Fruit fly (Drosophila melanogaster) whole organism, embryonic: Measurements from ENCODE around the gene Evi5.

ENCODE experiments used
- Antp ChIP-seq: fragments of 200-800 bp; sonication (Bioruptor generic); optimal IDR thresholded peaks from 3 replicates; lab custom pipeline; 2016; ENCODE audit warnings: missing biosample characterization, missing genetic modification characterization
- CG10366 ChIP-seq: fragments of 200-800 bp; sonication (Bioruptor generic); IDR thresholded peaks from 2 replicates; pipeline ENCODE4 v1.3.6; 2022; ENCODE audit warnings: missing biosample characterization, missing genetic modification characterization
- CG12744 ChIP-seq: fragments of 200-800 bp; sonication (Bioruptor generic); optimal IDR thresholded peaks from 2 replicates; lab custom pipeline; 2016; ENCODE audit warnings: missing biosample characterization, missing genetic modification characterization
- CG12769 ChIP-seq: fragments of 200-800 bp; sonication (Bioruptor generic); optimal IDR thresholded peaks from 2 replicates; lab custom pipeline; 2019; ENCODE audit warnings: missing biosample characterization, mild to moderate bottlenecking, missing genetic modification characterization, moderate library complexity
- CG12942 ChIP-seq: fragments of 200-800 bp; sonication (Bioruptor generic); optimal IDR thresholded peaks from 3 replicates; lab custom pipeline; 2016; ENCODE audit warnings: missing biosample characterization, missing genetic modification characterization
- CG14050 ChIP-seq: fragments of 200-800 bp; sonication (Bioruptor generic); IDR thresholded peaks from 3 replicates; pipeline ENCODE4 v1.3.6; 2022; ENCODE audit warnings: missing biosample characterization, missing genetic modification characterization
- CG15011 ChIP-seq: fragments of 200-800 bp; sonication (Bioruptor generic); optimal IDR thresholded peaks from 3 replicates; lab custom pipeline; 2018; ENCODE audit warnings: missing biosample characterization, mild to moderate bottlenecking, missing genetic modification characterization
- CG15073 ChIP-seq: fragments of 200-800 bp; sonication (Bioruptor generic); optimal IDR thresholded peaks from 2 replicates; lab custom pipeline; 2016; ENCODE audit warnings: missing biosample characterization, missing genetic modification characterization
- CG15601 ChIP-seq: fragments of 200-800 bp; sonication (Bioruptor generic); optimal IDR thresholded peaks from 3 replicates; lab custom pipeline; 2019; ENCODE audit warnings: missing biosample characterization, mild to moderate bottlenecking, missing genetic modification characterization, moderate library complexity
- CG16779 ChIP-seq: fragments of 200-800 bp; sonication (Bioruptor generic); IDR thresholded peaks from 2 replicates; pipeline ENCODE4 v1.3.6; 2022; ENCODE audit warnings: missing biosample characterization, missing genetic modification characterization
- CG17359 ChIP-seq: fragments of 200-800 bp; sonication (Bioruptor generic); optimal IDR thresholded peaks from 3 replicates; lab custom pipeline; 2018; ENCODE audit warnings: missing biosample characterization, mild to moderate bottlenecking, missing genetic modification characterization, moderate library complexity
- CG17568 ChIP-seq: fragments of 200-800 bp; sonication (Bioruptor generic); optimal IDR thresholded peaks from 2 replicates; lab custom pipeline; 2018; ENCODE audit warnings: missing biosample characterization, mild to moderate bottlenecking, missing genetic modification characterization, moderate library complexity
- CG17612 ChIP-seq: fragments of 200-800 bp; sonication (Bioruptor generic); IDR thresholded peaks from 2 replicates; pipeline ENCODE4 v1.3.6; 2022; ENCODE audit warnings: missing biosample characterization, missing genetic modification characterization
- CG1832 ChIP-seq: fragments of 200-800 bp; sonication (Bioruptor generic); optimal IDR thresholded peaks from 2 replicates; lab custom pipeline; 2017; ENCODE audit warnings: missing biosample characterization, mild to moderate bottlenecking, missing genetic modification characterization, inconsistent platforms
- CG2129 ChIP-seq: fragments of 200-800 bp; sonication (Bioruptor generic); IDR thresholded peaks from 2 replicates; pipeline ENCODE4 v1.3.6; 2022; ENCODE audit warnings: missing biosample characterization, missing genetic modification characterization; ENCODE audit not compliant: partially characterized antibody
- CG2678 ChIP-seq: fragments of 200-800 bp; sonication (Bioruptor generic); optimal IDR thresholded peaks from 3 replicates; lab custom pipeline; 2019; ENCODE audit warnings: missing biosample characterization, mild to moderate bottlenecking, missing genetic modification characterization, moderate library complexity
- CG3995 ChIP-seq: fragments of 200-800 bp; sonication (Bioruptor generic); optimal IDR thresholded peaks from 3 replicates; lab custom pipeline; 2016; ENCODE audit warnings: missing biosample characterization, missing genetic modification characterization
- CG9727 ChIP-seq: fragments of 200-800 bp; sonication (Bioruptor generic); optimal IDR thresholded peaks from 3 replicates; lab custom pipeline; 2017; ENCODE audit warnings: missing biosample characterization, mild to moderate bottlenecking, missing genetic modification characterization
- Gug ChIP-seq: fragments of 200-800 bp; sonication (Bioruptor generic); IDR thresholded peaks from 4 replicates; pipeline ENCODE4 v1.3.6; 2022; ENCODE audit warnings: missing biosample characterization, missing genetic modification characterization
- HLH3B ChIP-seq: fragments of 200-800 bp; sonication (Bioruptor generic); IDR thresholded peaks from 2 replicates; pipeline ENCODE4 v1.3.6; 2022; ENCODE audit warnings: missing biosample characterization, missing genetic modification characterization
- HLH54F ChIP-seq: fragments of 200-800 bp; sonication (Bioruptor generic); optimal IDR thresholded peaks from 3 replicates; lab custom pipeline; 2016; ENCODE audit warnings: missing biosample characterization, missing genetic modification characterization
- Hey ChIP-seq: fragments of 200-800 bp; sonication (Bioruptor generic); optimal IDR thresholded peaks from 3 replicates; lab custom pipeline; 2018; ENCODE audit warnings: missing biosample characterization, mild to moderate bottlenecking, missing genetic modification characterization
- MTF-1 ChIP-seq: fragments of 200-800 bp; sonication (Bioruptor generic); optimal IDR thresholded peaks from 2 replicates; lab custom pipeline; 2018; ENCODE audit warnings: missing biosample characterization, mild to moderate bottlenecking, missing genetic modification characterization, borderline replicate concordance
- NK7.1 ChIP-seq: fragments of 200-800 bp; sonication (Bioruptor generic); optimal IDR thresholded peaks from 3 replicates; lab custom pipeline; 2016; ENCODE audit warnings: missing biosample characterization, missing genetic modification characterization
- NfI ChIP-seq: fragments of 200-800 bp; sonication (Bioruptor generic); optimal IDR thresholded peaks from 3 replicates; lab custom pipeline; 2018; ENCODE audit warnings: missing biosample characterization, mild to moderate bottlenecking, missing genetic modification characterization, moderate library complexity
- Oli ChIP-seq: fragments of 200-800 bp; sonication (Bioruptor generic); optimal IDR thresholded peaks from 2 replicates; lab custom pipeline; 2018; ENCODE audit warnings: missing biosample characterization, mild to moderate bottlenecking, missing genetic modification characterization, moderate library complexity
- Tbp ChIP-seq: fragments of >200 bp; optimal IDR thresholded peaks from 2 replicates; lab custom pipeline; 2018; ENCODE audit warnings: missing biosample characterization, missing genetic modification characterization
- aop ChIP-seq: fragments of 200-800 bp; sonication (Bioruptor generic); IDR thresholded peaks from 2 replicates; pipeline ENCODE4 v1.3.6; 2022; ENCODE audit warnings: missing biosample characterization, missing genetic modification characterization
- bbx ChIP-seq: fragments of 200-800 bp; sonication (Bioruptor generic); IDR thresholded peaks from 2 replicates; pipeline ENCODE4 v1.3.6; 2022; ENCODE audit warnings: missing biosample characterization, missing genetic modification characterization; ENCODE audit not compliant: partially characterized antibody
- chinmo ChIP-seq: fragments of 200-800 bp; sonication (Bioruptor generic); IDR thresholded peaks from 4 replicates; pipeline ENCODE4 v1.3.6; 2022; ENCODE audit warnings: missing biosample characterization, missing genetic modification characterization; ENCODE audit not compliant: partially characterized antibody
- chm ChIP-seq: fragments of 200-800 bp; sonication (Bioruptor generic); IDR thresholded peaks from 2 replicates; pipeline ENCODE4 v1.3.6; 2022; ENCODE audit warnings: missing biosample characterization, missing genetic modification characterization
- crol ChIP-seq: fragments of 200-800 bp; sonication (Bioruptor generic); IDR thresholded peaks from 2 replicates; pipeline ENCODE4 v1.3.6; 2022; ENCODE audit warnings: missing biosample characterization, missing genetic modification characterization
- emc ChIP-seq: fragments of 200-800 bp; sonication (Bioruptor generic); optimal IDR thresholded peaks from 2 replicates; lab custom pipeline; 2016; ENCODE audit warnings: missing biosample characterization, missing genetic modification characterization
- fd64A ChIP-seq: fragments of 200-800 bp; sonication (Bioruptor generic); optimal IDR thresholded peaks from 3 replicates; lab custom pipeline; 2018; ENCODE audit warnings: missing biosample characterization, mild to moderate bottlenecking, missing genetic modification characterization
- gro ChIP-seq: fragments of 200-800 bp; sonication (Bioruptor generic); optimal IDR thresholded peaks from 2 replicates; lab custom pipeline; 2016; ENCODE audit warnings: missing biosample characterization, missing genetic modification characterization
- nau ChIP-seq: fragments of 200-800 bp; sonication (Bioruptor generic); optimal IDR thresholded peaks from 3 replicates; lab custom pipeline; 2017; ENCODE audit warnings: missing biosample characterization, mild to moderate bottlenecking, missing genetic modification characterization, missing genetic modification reagents
- nerfin-2 ChIP-seq: fragments of 200-800 bp; sonication (Bioruptor generic); IDR thresholded peaks from 2 replicates; pipeline ENCODE4 v1.3.6; 2022; ENCODE audit warnings: missing biosample characterization, missing genetic modification characterization; ENCODE audit not compliant: partially characterized antibody
- nmo ChIP-seq: fragments of 200-800 bp; sonication (Bioruptor generic); optimal IDR thresholded peaks from 2 replicates; lab custom pipeline; 2018; ENCODE audit warnings: missing biosample characterization, mild to moderate bottlenecking, missing genetic modification characterization, moderate library complexity
- psq ChIP-seq: fragments of 200-800 bp; sonication (Bioruptor generic); optimal IDR thresholded peaks from 2 replicates; lab custom pipeline; 2017; ENCODE audit warnings: missing biosample characterization, missing genetic modification characterization
- repo ChIP-seq: fragments of 200-800 bp; sonication (Bioruptor generic); optimal IDR thresholded peaks from 2 replicates; lab custom pipeline; 2016; ENCODE audit warnings: missing biosample characterization, missing genetic modification characterization
- scrt ChIP-seq: fragments of 200-800 bp; sonication (Bioruptor generic); optimal IDR thresholded peaks from 2 replicates; lab custom pipeline; 2018; ENCODE audit warnings: missing biosample characterization, mild to moderate bottlenecking, missing genetic modification characterization, moderate library complexity
- sens ChIP-seq: fragments of 200-800 bp; sonication (Bioruptor generic); peaks from one replicate; lab custom pipeline; 2016; ENCODE audit warnings: missing biosample characterization, missing genetic modification characterization
- sim ChIP-seq: fragments of 200-800 bp; sonication (Bioruptor generic); IDR thresholded peaks from 2 replicates; pipeline ENCODE4 v1.3.6; 2022; ENCODE audit warnings: missing biosample characterization, missing genetic modification characterization
- tap ChIP-seq: fragments of 200-800 bp; optimal IDR thresholded peaks from 3 replicates; lab custom pipeline; 2019; ENCODE audit warnings: missing biosample characterization, mild to moderate bottlenecking, missing genetic modification characterization, moderate library complexity
- tx ChIP-seq: fragments of 200-800 bp; sonication (Bioruptor generic); optimal IDR thresholded peaks from 2 replicates; lab custom pipeline; 2016; ENCODE audit warnings: missing biosample characterization, missing genetic modification characterization
- unpg ChIP-seq: fragments of 200-800 bp; sonication (Bioruptor generic); optimal IDR thresholded peaks from 3 replicates; lab custom pipeline; 2018; ENCODE audit warnings: missing biosample characterization, mild to moderate bottlenecking, missing genetic modification characterization, moderate library complexity
- vnd ChIP-seq: fragments of 200-800 bp; sonication (Bioruptor generic); IDR thresholded peaks from 3 replicates; pipeline ENCODE4 v1.3.6; 2022; ENCODE audit warnings: missing biosample characterization, missing genetic modification characterization; ENCODE audit not compliant: partially characterized antibody
- wor ChIP-seq: fragments of 200-800 bp; sonication (Bioruptor generic); IDR thresholded peaks from 2 replicates; pipeline ENCODE4 v1.3.6; 2022; ENCODE audit warnings: missing biosample characterization, missing genetic modification characterization
- z ChIP-seq: fragments of 200-800 bp; sonication (Bioruptor generic); IDR thresholded peaks from 3 replicates; pipeline ENCODE4 v1.3.6; 2022; ENCODE audit warnings: missing biosample characterization, missing genetic modification characterization

Evi5 gene

DNA sequence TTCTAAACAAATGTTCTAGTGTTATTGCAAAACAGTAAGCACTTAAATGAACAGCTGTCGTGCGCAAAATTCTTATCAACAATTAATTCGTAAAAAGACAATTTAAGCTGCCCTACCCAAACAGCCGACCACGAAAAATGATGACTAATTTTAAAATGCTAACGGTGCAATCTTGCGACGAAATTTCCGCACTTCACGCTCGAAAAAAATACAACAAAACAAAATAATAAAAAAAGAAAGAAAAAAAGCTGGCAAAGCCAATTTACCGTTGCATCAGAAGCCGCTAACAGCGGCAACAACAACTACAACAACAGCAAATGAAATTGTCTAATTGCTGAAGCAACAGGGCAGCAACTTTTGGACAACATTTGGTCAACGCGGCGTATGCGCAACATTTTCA lies 49.4 kb upstream of the Evi5 start:
- 0 out of 3 replicates have a peak, but pooled peaks have one; percentile 15 for TF ChIP-seq vnd
- no peak for TF ChIP-seq sim
- TF ChIP-seq nerfin-2, result no peak
- TF ChIP-seq CG17359, result no peak

dm6 chrX:11501221-11501961 lies 47.2 kb upstream of the Evi5 start:
- TF ChIP-seq unpg (GFP tag; lab: Kevin White, UChicago) (no peak), MTF-1 (GFP tag; lab: Kevin White, UChicago) (no peak), NK7.1 (GFP tag; lab: Kevin White, UChicago) (no peak), wor (GFP tag; lab: Robert Waterston, UW) (no peak), CG1832 (GFP tag; lab: Kevin White, UChicago) (no peak), NfI (no peak), chm (0 out of 2 replicates have a peak, but pooled peaks have one; percentile 16), tx (GFP tag; lab: Kevin White, UChicago) (no peak), CG15073 (GFP tag; lab: Kevin White, UChicago) (no peak), CG12769 (tag; lab: Kevin White, UChicago) (no peak), fd64A (GFP tag; lab: Kevin White, UChicago) (no peak), CG15011 (GFP tag; lab: Kevin White, UChicago) (no peak), crol (GFP tag; lab: Robert Waterston, UW) (peak; percentile 46; the same call in 1 of the 2 replicates), CG9727 (GFP tag; lab: Kevin White, UChicago) (no peak), scrt (GFP tag; lab: Kevin White, UChicago) (no peak), Tbp (GFP tag; lab: Kevin White, UChicago) (no peak), CG15601 (tag; lab: Kevin White, UChicago) (no peak), CG2129 (no peak), CG17568 (GFP tag; lab: Kevin White, UChicago) (no peak), Hey (tag; lab: Kevin White, UChicago) (no peak), tap (tag; lab: Kevin White, UChicago) (no peak), sens (GFP tag; lab: Kevin White, UChicago) (peak; percentile 56), Gug (no peak), Antp (GFP tag; lab: Kevin White, UChicago) (no peak), CG17612 (GFP tag; lab: Robert Waterston, UW) (no peak), HLH54F (GFP tag; lab: Kevin White, UChicago) (no peak), HLH3B (no peak), nmo (no peak), CG3995 (GFP tag; lab: Kevin White, UChicago) (no peak), CG12744 (GFP tag; lab: Kevin White, UChicago) (no peak), CG10366 (GFP tag; lab: Robert Waterston, UW) (no peak), chinmo (0 out of 4 replicates have a peak, but pooled peaks have one; percentile 66), bbx (no peak), repo (no peak), CG2678 (tag; lab: Kevin White, UChicago) (peak; percentile 12), psq (GFP tag; lab: Kevin White, UChicago) (no peak), CG16779 (GFP tag; lab: Robert Waterston, UW) (no peak), aop (GFP tag; lab: Robert Waterston, UW) (no peak), nau (no peak), Oli (tag; lab: Kevin White, UChicago) (no peak), CG14050 (GFP tag; lab: Robert Waterston, UW) (no peak), z (no peak), emc (GFP tag; lab: Kevin White, UChicago) (no peak), CG12942 (GFP tag; lab: Kevin White, UChicago) (no peak), gro (GFP tag; lab: Kevin White, UChicago) (no peak)
